Worm (Caenorhabditis elegans) whole organism, young adult: ENCODE data around the gene T10C6.7.

Source experiments
- B0336.3 ChIP-seq: fragments of 200-800 bp; sonication (Bioruptor generic); IDR thresholded peaks from 2 replicates; pipeline ENCODE4 v1.3.6; 2022; ENCODE audit warnings: missing genetic modification characterization, missing compliant biosample characterization
- D2030.7 ChIP-seq: fragments of 200-800 bp; sonication (Bioruptor generic); IDR thresholded peaks from 2 replicates; pipeline ENCODE4 v1.3.6; 2022; ENCODE audit warnings: missing genetic modification reagents, missing genetic modification characterization, missing compliant biosample characterization
- F22D6.2 ChIP-seq: sonication (generic microtip); optimal IDR thresholded peaks from 2 replicates; lab custom pipeline; 2016; ENCODE audit warnings: mild to moderate bottlenecking, missing genetic modification characterization, missing compliant biosample characterization
- F33H1.4 ChIP-seq: fragments of 200-800 bp; sonication (Bioruptor generic); IDR thresholded peaks from 2 replicates; pipeline ENCODE4 v1.3.6; 2022; ENCODE audit warnings: missing genetic modification reagents, missing genetic modification characterization, missing compliant biosample characterization
- F37B4.10 ChIP-seq: fragments of 200-800 bp; sonication (Bioruptor generic); IDR thresholded peaks from 2 replicates; pipeline ENCODE4 v1.3.6; 2022; ENCODE audit warnings: missing genetic modification characterization, missing compliant biosample characterization
- F49E8.2 ChIP-seq: sonication (generic microtip); optimal IDR thresholded peaks from 3 replicates; lab custom pipeline; 2017; ENCODE audit warnings: missing genetic modification characterization, mild to moderate bottlenecking, missing compliant biosample characterization, antibody characterized with exemption, moderate library complexity; ENCODE audit not compliant: insufficient read depth
- F57C9.4 ChIP-seq: sonication (generic microtip); optimal IDR thresholded peaks from 2 replicates; lab custom pipeline; 2017; ENCODE audit warnings: mild to moderate bottlenecking, missing genetic modification characterization, missing compliant biosample characterization
- K11D2.4 ChIP-seq: fragments of 200-800 bp; sonication (Bioruptor generic); IDR thresholded peaks from 2 replicates; pipeline ENCODE4 v1.3.6; 2022; ENCODE audit warnings: missing genetic modification reagents, missing genetic modification characterization, missing compliant biosample characterization
- K12H6.12 ChIP-seq: fragments of 200-800 bp; sonication (Bioruptor generic); optimal IDR thresholded peaks from 2 replicates; lab custom pipeline; 2018; ENCODE audit warnings: mild to moderate bottlenecking, missing genetic modification characterization, missing compliant biosample characterization
- akir-1 ChIP-seq: fragments of 200-800 bp; sonication (Bioruptor generic); optimal IDR thresholded peaks from 2 replicates; lab custom pipeline; 2018; ENCODE audit warnings: mild to moderate bottlenecking, missing genetic modification characterization, moderate library complexity, missing compliant biosample characterization
- atf-7 ChIP-seq: sonication (generic microtip); optimal IDR thresholded peaks from 2 replicates; lab custom pipeline; 2017; ENCODE audit warnings: mild to moderate bottlenecking, missing genetic modification characterization, missing compliant biosample characterization
- athp-1 ChIP-seq: sonication (generic microtip); optimal IDR thresholded peaks from 2 replicates; lab custom pipeline; 2017; ENCODE audit warnings: mild to moderate bottlenecking, missing genetic modification characterization, missing compliant biosample characterization
- attf-5 ChIP-seq: fragments of 200-800 bp; sonication (Bioruptor generic); optimal IDR thresholded peaks from 2 replicates; lab custom pipeline; 2018; ENCODE audit warnings: mild to moderate bottlenecking, missing genetic modification characterization, missing compliant biosample characterization
- bed-1 ChIP-seq: fragments of 200-800 bp; sonication (Bioruptor generic); IDR thresholded peaks from 2 replicates; pipeline ENCODE4 v1.3.6; 2022; ENCODE audit warnings: missing genetic modification reagents, missing genetic modification characterization, missing compliant biosample characterization
- ccch-3 ChIP-seq: fragments of 200-800 bp; sonication (Bioruptor generic); optimal IDR thresholded peaks from 2 replicates; lab custom pipeline; 2018; ENCODE audit warnings: mild to moderate bottlenecking, missing genetic modification characterization, missing compliant biosample characterization
- cebp-1 ChIP-seq, 2 experiments: fragments of 200-800 bp in 1 of 2; sonication (Bioruptor generic) in 1 of 2; sonication (generic microtip) in 1 of 2; IDR thresholded peaks in 1 of 2; optimal IDR thresholded peaks in 1 of 2; 2 replicates each; pipeline versions ENCODE4 v1.3.6 to Lab custom; 2017 to 2022; ENCODE audit warnings: missing compliant biosample characterization in 2 of 2, missing genetic modification characterization in 2 of 2, mild to moderate bottlenecking in 1 of 2, missing genetic modification reagents in 1 of 2, moderate library complexity in 1 of 2
- ceh-91 ChIP-seq: fragments of 200-800 bp; sonication (Bioruptor generic); IDR thresholded peaks from 2 replicates; pipeline ENCODE4 v1.3.6; 2022; ENCODE audit warnings: missing genetic modification reagents, missing genetic modification characterization, missing compliant biosample characterization
- dox-1 ChIP-seq: fragments of 200-800 bp; sonication (Bioruptor generic); IDR thresholded peaks from 2 replicates; pipeline ENCODE4 v1.3.6; 2022; ENCODE audit warnings: missing genetic modification reagents, missing genetic modification characterization, missing compliant biosample characterization
- egl-18 ChIP-seq: fragments of 200-800 bp; sonication (Bioruptor generic); IDR thresholded peaks from 2 replicates; pipeline ENCODE4 v1.3.6; 2022; ENCODE audit warnings: missing genetic modification reagents, missing genetic modification characterization, missing compliant biosample characterization
- ekl-4 ChIP-seq: fragments of 200-800 bp; sonication (Bioruptor generic); IDR thresholded peaks from 2 replicates; pipeline ENCODE4 v1.3.6; 2022; ENCODE audit warnings: missing genetic modification reagents, missing genetic modification characterization, missing compliant biosample characterization
- hlh-12 ChIP-seq: sonication (generic microtip); optimal IDR thresholded peaks from 2 replicates; lab custom pipeline; 2016; ENCODE audit warnings: missing genetic modification characterization, missing compliant biosample characterization
- lag-1 ChIP-seq: fragments of 200-800 bp; sonication (Bioruptor generic); IDR thresholded peaks from 2 replicates; pipeline ENCODE4 v1.3.6; 2022; ENCODE audit warnings: missing genetic modification reagents, missing genetic modification characterization, missing compliant biosample characterization
- let-526 ChIP-seq: fragments of 200-800 bp; sonication (Bioruptor generic); IDR thresholded peaks from 2 replicates; pipeline ENCODE4 v1.3.6; 2022; ENCODE audit warnings: missing genetic modification reagents, missing genetic modification characterization, missing compliant biosample characterization
- lin-35 ChIP-seq, 3 experiments: fragments of 150-350 bp in 2 of 3; sonication (generic microtip) in 1 of 3; optimal IDR thresholded peaks; 2 replicates each; lab custom pipeline; 2014 to 2018; ENCODE audit warnings: missing biosample characterization in 3 of 3, missing genetic modification characterization in 3 of 3, missing genetic modification reagents in 3 of 3
- lin-54 ChIP-seq: fragments of 200-800 bp; sonication (Bioruptor generic); optimal IDR thresholded peaks from 2 replicates; lab custom pipeline; 2018; ENCODE audit warnings: mild to moderate bottlenecking, missing genetic modification characterization, missing compliant biosample characterization
- lir-1 ChIP-seq: fragments of 200-800 bp; sonication (Bioruptor generic); conservative IDR thresholded peaks from 2 replicates; pipeline ENCODE4 v1.3.6; 2022; ENCODE audit warnings: missing genetic modification reagents, missing genetic modification characterization, missing compliant biosample characterization
- madf-3 ChIP-seq: fragments of 200-800 bp; sonication (Bioruptor generic); IDR thresholded peaks from 2 replicates; pipeline ENCODE4 v1.3.6; 2022; ENCODE audit warnings: missing genetic modification reagents, missing genetic modification characterization, missing compliant biosample characterization
- madf-6 ChIP-seq: fragments of 200-800 bp; sonication (Bioruptor generic); IDR thresholded peaks from 2 replicates; pipeline ENCODE4 v1.3.6; 2022; ENCODE audit warnings: missing genetic modification reagents, missing genetic modification characterization, missing compliant biosample characterization
- mel-28 ChIP-seq: sonication (generic microtip); optimal IDR thresholded peaks from 2 replicates; lab custom pipeline; 2016; ENCODE audit warnings: borderline replicate concordance, mild to moderate bottlenecking, missing genetic modification characterization, missing compliant biosample characterization
- mes-4 ChIP-seq: sonication (generic microtip); optimal IDR thresholded peaks from 2 replicates; lab custom pipeline; 2016; ENCODE audit warnings: missing genotype, missing genetic modification characterization, missing compliant biosample characterization
- nfya-2 ChIP-seq: fragments of 200-800 bp; sonication (Bioruptor generic); IDR thresholded peaks from 2 replicates; pipeline ENCODE4 v1.3.6; 2022; ENCODE audit warnings: missing genetic modification reagents, missing genetic modification characterization, missing compliant biosample characterization
- nfyb-1 ChIP-seq: fragments of 200-800 bp; sonication (Bioruptor generic); IDR thresholded peaks from 2 replicates; pipeline ENCODE4 v1.3.6; 2022; ENCODE audit warnings: missing genetic modification reagents, missing genetic modification characterization, missing compliant biosample characterization
- rec-8 ChIP-seq, 2 experiments: sonication (generic microtip); optimal IDR thresholded peaks; 2 replicates each; lab custom pipeline; 2016; ENCODE audit warnings: mild to moderate bottlenecking in 2 of 2, missing genetic modification characterization in 2 of 2, missing genetic modification reagents in 2 of 2, missing genotype in 2 of 2, missing biosample characterization in 1 of 2, missing compliant biosample characterization in 1 of 2, moderate library complexity in 1 of 2
- snpc-3.4 ChIP-seq: sonication (generic microtip); optimal IDR thresholded peaks from 2 replicates; lab custom pipeline; 2017; ENCODE audit warnings: missing genetic modification characterization, mild to moderate bottlenecking, missing compliant biosample characterization, antibody characterized with exemption, moderate library complexity, missing genotype, missing genetic modification reagents
- snpc-4 ChIP-seq, 5 experiments: fragments of 150-350 bp in 1 of 5; sonication (generic microtip) in 4 of 5; optimal IDR thresholded peaks; 2 replicates each; lab custom pipeline; 2014 to 2018; ENCODE audit warnings: missing genetic modification characterization in 5 of 5, missing biosample characterization in 3 of 5, antibody characterized with exemption in 2 of 5, mild to moderate bottlenecking in 2 of 5, missing compliant biosample characterization in 2 of 5, missing genotype in 2 of 5, moderate library complexity in 2 of 5, missing genetic modification reagents in 1 of 5
- somi-1 ChIP-seq: fragments of 200-800 bp; sonication (Bioruptor generic); optimal IDR thresholded peaks from 2 replicates; lab custom pipeline; 2018; ENCODE audit warnings: mild to moderate bottlenecking, missing genetic modification characterization, missing compliant biosample characterization
- tbx-9 ChIP-seq: sonication (generic microtip); optimal IDR thresholded peaks from 2 replicates; lab custom pipeline; 2016; ENCODE audit warnings: borderline replicate concordance, missing genetic modification characterization, inconsistent platforms, missing compliant biosample characterization
- unc-62 ChIP-seq: fragments of 150-350 bp; optimal IDR thresholded peaks from 2 replicates; lab custom pipeline; 2014; ENCODE audit warnings: missing biosample characterization, missing genetic modification reagents, missing genetic modification characterization
- xnd-1 ChIP-seq: sonication (generic microtip); optimal IDR thresholded peaks from 2 replicates; lab custom pipeline; 2016; ENCODE audit warnings: missing genotype, missing genetic modification reagents, missing genetic modification characterization, missing compliant biosample characterization
- zfh-2 ChIP-seq: fragments of 200-800 bp; sonication (Bioruptor generic); conservative IDR thresholded peaks from 2 replicates; pipeline ENCODE4 v1.3.6; 2022; ENCODE audit warnings: missing genetic modification reagents, missing genetic modification characterization, missing compliant biosample characterization
- zim-3 ChIP-seq: sonication (generic microtip); optimal IDR thresholded peaks from 2 replicates; lab custom pipeline; 2017; ENCODE audit warnings: mild to moderate bottlenecking, missing genetic modification characterization, moderate library complexity, missing compliant biosample characterization
- ztf-25 ChIP-seq: fragments of 200-800 bp; sonication (Bioruptor generic); IDR thresholded peaks from 2 replicates; pipeline ENCODE4 v1.3.6; 2022; ENCODE audit warnings: missing genetic modification reagents, missing genetic modification characterization, missing compliant biosample characterization
- ztf-26 ChIP-seq: sonication (generic microtip); optimal IDR thresholded peaks from 2 replicates; lab custom pipeline; 2017; ENCODE audit warnings: missing genetic modification characterization, missing compliant biosample characterization
- ztf-3 ChIP-seq: fragments of 200-800 bp; sonication (Bioruptor generic); optimal IDR thresholded peaks from 2 replicates; lab custom pipeline; 2018; ENCODE audit warnings: mild to moderate bottlenecking, missing genetic modification characterization, missing compliant biosample characterization

The T10C6.7 gene

DNA sequence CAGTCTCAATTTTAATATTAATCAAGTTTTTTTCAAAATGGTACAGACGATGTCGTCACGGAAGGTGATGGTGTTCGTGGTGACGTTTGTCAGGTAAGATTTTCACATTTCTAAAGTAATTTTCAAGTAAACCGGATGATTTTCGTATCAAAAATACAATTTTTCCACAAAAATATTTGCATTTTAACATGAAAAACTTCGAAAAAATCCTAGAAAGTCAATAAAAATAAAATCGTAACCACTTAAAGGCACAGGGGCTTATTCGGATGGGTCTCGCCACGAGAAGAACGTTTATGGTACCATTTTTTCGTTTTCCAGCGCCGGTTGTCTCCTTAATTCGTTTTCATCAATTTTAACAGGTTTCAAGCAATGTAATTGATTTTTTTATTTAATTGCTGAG lies 7.2 kb downstream of the T10C6.7 start, which contains the start of gene T10C6.6 (continued):
- no peak for TF ChIP-seq cebp-1 (GFP tag; IDR thresholded peaks at IDR 0.05; lab: Robert Waterston, UW)
- no peak for TF ChIP-seq cebp-1 (tag; optimal IDR thresholded peaks at IDR 0.05; lab: Kevin White, UChicago)
- no peak for TF ChIP-seq let-526 (GFP tag; lab: Robert Waterston, UW)
- no peak for TF ChIP-seq ccch-3 (GFP tag; lab: Kevin White, UChicago)
- TF ChIP-seq rec-8 (tag; optimal IDR thresholded peaks at IDR 0.05; lab: Kevin White, UChicago): no peak
- TF ChIP-seq mes-4 (tag; lab: Kevin White, UChicago): no peak
- peak; percentile 24; the same call in 1 of the 2 replicates for TF ChIP-seq B0336.3 (GFP tag; lab: Robert Waterston, UW)
- no peak for TF ChIP-seq lin-54 (GFP tag; lab: Kevin White, UChicago)
- TF ChIP-seq xnd-1 (tag; lab: Kevin White, UChicago): peak; percentile 79
- TF ChIP-seq K12H6.12 (tag; lab: Kevin White, UChicago): no peak
- TF ChIP-seq madf-6 (GFP tag; lab: Robert Waterston, UW): peak; percentile 81
- TF ChIP-seq ztf-26 (tag; lab: Kevin White, UChicago): no peak
- no peak for TF ChIP-seq ztf-3
- peak; percentile 1 for TF ChIP-seq F49E8.2 (tag; lab: Kevin White, UChicago)
- no peak for TF ChIP-seq tbx-9 (tag; lab: Kevin White, UChicago)
- no peak for TF ChIP-seq lag-1 (GFP tag; lab: Robert Waterston, UW)
- TF ChIP-seq somi-1 (GFP tag; lab: Kevin White, UChicago): no peak
- TF ChIP-seq F22D6.2 (tag; lab: Kevin White, UChicago): no peak
- peak; percentile 56 for TF ChIP-seq D2030.7 (GFP tag; lab: Robert Waterston, UW)
- peak; percentile 84 for TF ChIP-seq F33H1.4 (GFP tag; lab: Robert Waterston, UW)
- no peak for TF ChIP-seq F37B4.10
- TF ChIP-seq nfya-2: no peak
- no peak for TF ChIP-seq attf-5 (GFP tag; lab: Kevin White, UChicago)
- no peak for TF ChIP-seq athp-1
- no peak for TF ChIP-seq lin-35 (GFP tag; optimal IDR thresholded peaks at IDR 0.05; lab: Kevin White, UChicago)
- TF ChIP-seq mel-28 (tag; lab: Kevin White, UChicago): no peak
- TF ChIP-seq hlh-12: no peak
- no peak for TF ChIP-seq nfyb-1 (GFP tag; lab: Robert Waterston, UW)
- TF ChIP-seq ekl-4 (GFP tag; lab: Robert Waterston, UW): peak; percentile 54; the same call in 1 of the 2 replicates
- no peak for TF ChIP-seq lir-1 (GFP tag; lab: Robert Waterston, UW)
- no peak for TF ChIP-seq akir-1 (GFP tag; lab: Kevin White, UChicago)
- no peak for TF ChIP-seq F57C9.4
- TF ChIP-seq snpc-3.4 (tag; lab: Kevin White, UChicago): no peak
- TF ChIP-seq, all 124 proteins: peak for 12

DNA sequence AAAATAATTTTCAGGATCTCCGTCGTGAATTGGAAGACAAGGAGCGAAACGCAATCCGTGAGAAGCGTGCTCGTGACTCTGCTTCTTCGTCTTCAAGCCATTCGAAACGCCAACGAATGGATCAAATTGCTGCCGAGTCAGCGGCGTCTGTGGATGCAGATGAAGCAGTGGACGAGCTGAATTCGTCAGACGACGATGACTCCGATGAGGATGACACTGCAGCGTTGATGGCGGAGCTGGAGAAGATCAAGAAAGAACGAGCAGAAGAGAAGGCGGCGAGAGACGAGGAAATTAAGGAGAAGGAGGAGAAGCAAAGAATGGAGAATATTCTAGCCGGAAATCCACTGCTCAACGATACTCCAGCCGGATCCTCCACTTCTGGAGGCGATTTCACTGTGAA lies 8.0 kb downstream of the T10C6.7 start:
- TF ChIP-seq somi-1 (GFP tag; lab: Kevin White, UChicago) (no peak), lin-54 (GFP tag; lab: Kevin White, UChicago) (no peak), zfh-2 (GFP tag; lab: Robert Waterston, UW) (peak; percentile 79), zim-3 (tag; lab: Kevin White, UChicago) (no peak)

DNA sequence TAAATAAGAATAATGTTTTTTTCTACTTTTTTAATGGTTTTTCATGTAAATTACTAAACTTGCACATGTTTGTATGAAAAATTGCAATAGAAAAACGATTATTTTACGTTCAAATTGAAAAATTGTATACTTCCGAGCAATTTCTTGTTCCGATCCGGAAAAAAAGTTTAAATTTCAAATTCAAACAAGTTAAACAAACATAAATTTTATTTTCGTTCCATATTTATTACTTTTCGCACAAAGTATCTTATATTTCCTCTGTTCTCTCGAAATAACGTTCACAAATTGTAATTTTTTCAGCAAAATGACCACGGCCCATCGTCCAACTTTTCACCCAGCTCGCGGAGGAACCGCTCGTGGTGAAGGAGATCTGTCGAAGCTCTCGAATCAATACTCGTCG lies 8.5 kb downstream of the T10C6.7 start, which contains the start of gene cwc-15:
cwc-15 (plus strand) TSS at position 301 of the 400 bp plus-strand sequence.
- TF ChIP-seq atf-7 (tag; lab: Kevin White, UChicago) (no peak), lin-54 (GFP tag; lab: Kevin White, UChicago) (no peak), ceh-91 (GFP tag; lab: Robert Waterston, UW) (no peak), zfh-2 (GFP tag; lab: Robert Waterston, UW) (no peak), unc-62 (no peak), K11D2.4 (GFP tag; lab: Robert Waterston, UW) (no peak), bed-1 (GFP tag; lab: Robert Waterston, UW) (no peak), egl-18 (GFP tag; lab: Robert Waterston, UW) (no peak), madf-3 (GFP tag; lab: Robert Waterston, UW) (no peak), tbx-9 (tag; lab: Kevin White, UChicago) (no peak), dox-1 (GFP tag; lab: Robert Waterston, UW) (no peak), F33H1.4 (GFP tag; lab: Robert Waterston, UW) (no peak), ztf-25 (GFP tag; lab: Robert Waterston, UW) (no peak), snpc-4 (GFP tag; optimal IDR thresholded peaks at IDR 0.05; lab: Kevin White, UChicago) (no peak), snpc-4 (tag; optimal IDR thresholded peaks at IDR 0.05; lab: Kevin White, UChicago) (no peak), madf-6 (GFP tag; lab: Robert Waterston, UW) (no peak), akir-1 (GFP tag; lab: Kevin White, UChicago) (no peak)
